Worm (Caenorhabditis elegans) whole organism, early embryonic: ENCODE results near the gene otpl-4.

Source experiments
- aly-1 ChIP-seq: sonication (generic microtip); optimal IDR thresholded peaks from 2 replicates; lab custom pipeline; 2016; ENCODE audit warnings: missing genetic modification characterization, missing compliant biosample characterization
- ama-1 ChIP-seq: fragments of 150-350 bp; optimal IDR thresholded peaks from 2 replicates; lab custom pipeline; 2014
- ceh-13 ChIP-seq: fragments of 200-800 bp; sonication (Bioruptor generic); optimal IDR thresholded peaks from 2 replicates; lab custom pipeline; 2018; ENCODE audit warnings: mild to moderate bottlenecking, missing genetic modification characterization, missing compliant biosample characterization
- ets-7 ChIP-seq: sonication (generic microtip); optimal IDR thresholded peaks from 2 replicates; lab custom pipeline; 2016; ENCODE audit warnings: missing genotype, missing genetic modification characterization, missing compliant biosample characterization
- pes-1 ChIP-seq: fragments of 200-800 bp; sonication (Bioruptor generic); IDR thresholded peaks from 2 replicates; pipeline ENCODE4 v1.3.6; 2022; ENCODE audit warnings: missing genetic modification reagents, missing genetic modification characterization, missing compliant biosample characterization
- tbx-37 ChIP-seq: fragments of 200-800 bp; sonication (Bioruptor generic); conservative IDR thresholded peaks from 2 replicates; pipeline ENCODE4 v1.3.6; 2022; ENCODE audit warnings: missing genetic modification reagents, missing genetic modification characterization, missing compliant biosample characterization
- tra-4 ChIP-seq: sonication (generic microtip); optimal IDR thresholded peaks from 2 replicates; lab custom pipeline; 2017; ENCODE audit warnings: missing genetic modification characterization, missing compliant biosample characterization

- TF ChIP-seq ceh-13 (GFP tag; lab: Kevin White, UChicago), result no peak
- no peak for TF ChIP-seq pes-1
- no peak for TF ChIP-seq ama-1 (lab: Kevin White, UChicago)
- TF ChIP-seq aly-1 (tag; lab: Kevin White, UChicago), result no peak
- no peak for TF ChIP-seq tbx-37 (GFP tag; lab: Robert Waterston, UW)
- no peak for TF ChIP-seq ets-7
- no peak for TF ChIP-seq tra-4 (tag; lab: Kevin White, UChicago)
These were observed 20.7 kb upstream of the otpl-4 start for ce11 chrV:8516426-8516825.
